Fruit fly (Drosophila melanogaster): ENCODE data around the gene CG13272.

Gene CG13272

DNA sequence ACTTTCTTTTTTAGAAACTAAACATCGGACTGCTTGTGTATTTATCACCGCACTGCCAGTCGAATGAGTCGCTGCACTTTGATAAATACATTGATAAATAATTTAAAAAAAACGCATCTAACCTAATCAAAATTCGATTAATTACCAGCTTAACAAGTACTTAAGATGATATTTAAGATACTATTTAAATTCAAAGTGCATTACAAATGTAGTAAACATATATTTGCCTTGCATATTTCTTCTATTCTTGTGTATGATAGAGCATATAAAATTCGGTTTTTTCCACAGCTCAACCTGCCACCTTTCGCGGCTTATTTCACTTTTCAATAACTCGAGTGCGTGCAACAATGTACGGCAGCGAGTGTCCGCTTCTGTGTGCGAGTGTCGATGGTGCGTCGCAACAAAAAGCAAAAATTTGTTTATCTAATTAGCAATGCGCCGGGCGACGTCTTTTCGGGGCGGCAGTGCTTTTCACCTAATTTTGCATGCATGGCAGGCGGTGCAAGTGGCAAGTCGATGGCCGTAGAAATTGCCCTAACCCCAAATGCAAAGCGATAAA is at the start of gene CG13272:
Gene CG13272, plus strand, starts transcription at position 509 of the 559 bp plus-strand sequence.
- TF ChIP-seq CG33017 (tag; optimal IDR thresholded peaks at IDR 0.05) (no peak), bab1 (GFP tag; optimal IDR thresholded peaks at IDR 0.05) (no peak), ovo (GFP tag; optimal IDR thresholded peaks at IDR 0.05) (no peak), CG14711 (tag; optimal IDR thresholded peaks at IDR 0.05) (no peak), Crg-1 (GFP tag; optimal IDR thresholded peaks at IDR 0.05) (no peak), toe (GFP tag; optimal IDR thresholded peaks at IDR 0.05) (no peak), CG7045 (GFP tag; optimal IDR thresholded peaks at IDR 0.05) (no peak)

DNA sequence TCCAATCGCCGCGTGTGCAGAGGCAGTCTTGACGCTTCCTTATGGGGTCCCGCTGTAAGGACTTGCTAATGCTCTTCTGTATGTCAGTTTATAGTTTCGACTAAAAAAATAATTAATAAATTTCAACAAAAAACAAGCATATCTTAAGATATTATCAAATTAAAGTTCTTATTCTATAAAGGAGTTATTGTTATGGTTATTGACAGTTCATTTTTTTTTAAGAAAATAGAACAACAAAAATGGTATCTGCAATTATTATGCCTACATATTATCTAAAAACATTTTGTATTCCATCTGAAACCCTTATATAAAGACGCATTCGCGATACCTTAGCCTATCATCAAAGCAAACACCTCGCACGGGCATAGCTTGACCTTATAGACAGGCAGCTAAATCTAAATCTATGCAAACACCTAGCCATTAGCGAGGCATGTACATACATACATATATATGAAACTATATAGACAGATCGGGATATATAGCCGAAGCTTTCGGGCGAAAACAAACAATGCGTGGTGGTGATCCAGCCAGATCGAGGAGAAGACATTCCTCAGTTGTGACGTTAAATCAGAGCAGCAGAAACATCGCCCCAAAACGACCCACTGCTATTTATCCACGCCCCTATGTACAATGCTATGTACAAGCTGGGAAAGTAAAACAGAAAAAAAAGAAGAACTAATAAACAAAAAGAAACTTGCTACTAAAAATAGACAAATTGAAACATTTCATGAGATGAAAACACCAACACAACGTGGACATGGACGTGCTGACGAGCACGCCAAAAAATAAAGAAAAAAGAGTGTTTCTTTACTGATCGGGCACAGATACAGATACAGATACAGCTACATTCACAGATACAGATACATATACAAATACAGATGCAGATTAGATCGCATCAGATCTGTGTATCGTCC is 43.9 kb upstream of the CG13272 start, which contains the start of gene ppk17:
Gene ppk17, minus strand, starts transcription at position 51 of the 914 bp plus-strand sequence.
- TF ChIP-seq CG7101 (tag; optimal IDR thresholded peaks at IDR 0.05) (no peak), tj (GFP tag; optimal IDR thresholded peaks at IDR 0.05) (no peak), cnc (optimal IDR thresholded peaks at IDR 0.05) (no peak), CG12768 (GFP tag; optimal IDR thresholded peaks at IDR 0.05) (no peak), kay (GFP tag; ENCODE audit: borderline replicate concordance) (peak; percentile 32), CG14711 (tag; optimal IDR thresholded peaks at IDR 0.05) (no peak), CG33017 (tag; optimal IDR thresholded peaks at IDR 0.05) (no peak), pad (GFP tag; optimal IDR thresholded peaks at IDR 0.05) (no peak)

DNA sequence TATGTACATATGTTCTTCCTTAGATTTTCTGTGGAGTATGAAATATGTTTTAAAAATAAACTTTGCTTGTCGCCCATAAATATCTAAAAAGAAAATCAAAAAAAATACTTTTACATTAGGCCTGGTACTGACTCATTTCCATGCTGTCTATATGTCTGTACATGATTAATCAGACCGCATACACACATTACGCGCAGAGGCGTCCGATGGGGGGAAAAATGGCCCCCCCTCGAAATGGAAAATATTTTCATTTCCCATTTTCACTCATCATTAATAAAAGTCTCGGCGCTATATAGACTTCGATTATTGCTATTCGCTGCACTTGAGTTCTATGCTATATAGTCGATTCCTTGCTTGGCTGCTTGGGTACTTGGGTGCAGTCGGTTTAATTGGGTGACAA is 42.8 kb upstream of the CG13272 start:
- TF ChIP-seq cic (GFP tag; optimal IDR thresholded peaks at IDR 0.05) = no peak
- no peak for TF ChIP-seq bab1 (GFP tag; optimal IDR thresholded peaks at IDR 0.05)
- TF ChIP-seq Mnt (GFP tag; optimal IDR thresholded peaks at IDR 0.05) = no peak
- no peak for TF ChIP-seq CG1620 (GFP tag; optimal IDR thresholded peaks at IDR 0.05)
- no peak for TF ChIP-seq Crg-1 (GFP tag; optimal IDR thresholded peaks at IDR 0.05)

DNA sequence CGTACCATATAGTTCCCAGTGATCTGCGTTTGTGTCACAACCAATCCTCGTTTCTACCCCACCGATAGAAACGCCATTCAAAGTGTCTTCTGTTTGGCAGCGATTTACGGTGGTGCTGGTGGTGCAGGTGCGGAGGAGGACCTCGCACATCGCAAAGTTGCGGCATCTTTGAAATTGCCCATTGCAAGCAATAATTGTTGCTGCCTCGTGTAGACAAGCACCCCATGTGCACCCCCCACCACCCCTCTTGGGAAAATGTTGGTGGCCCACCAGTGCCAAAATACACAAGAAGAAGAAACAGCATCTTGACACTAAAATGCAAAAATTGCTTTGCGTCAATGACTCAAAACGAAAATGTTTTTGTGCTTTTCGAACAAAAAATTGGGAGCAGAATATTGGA is 40.2 kb upstream of the CG13272 start:
- TF ChIP-seq kay (GFP tag; ENCODE audit: borderline replicate concordance) (no peak), ovo (GFP tag; optimal IDR thresholded peaks at IDR 0.05) (no peak), CG7101 (tag; optimal IDR thresholded peaks at IDR 0.05) (no peak), CG12768 (GFP tag; optimal IDR thresholded peaks at IDR 0.05) (no peak), CG7045 (GFP tag; optimal IDR thresholded peaks at IDR 0.05) (no peak), cnc (optimal IDR thresholded peaks at IDR 0.05) (no peak), CG1620 (GFP tag; optimal IDR thresholded peaks at IDR 0.05) (no peak), pad (GFP tag; optimal IDR thresholded peaks at IDR 0.05) (no peak), tj (GFP tag; optimal IDR thresholded peaks at IDR 0.05) (no peak), Clk (GFP tag; optimal IDR thresholded peaks at IDR 0.05) (no peak), toe (GFP tag; optimal IDR thresholded peaks at IDR 0.05) (no peak), cic (GFP tag; optimal IDR thresholded peaks at IDR 0.05) (no peak), CG14711 (tag; optimal IDR thresholded peaks at IDR 0.05) (no peak), Mnt (GFP tag; optimal IDR thresholded peaks at IDR 0.05) (no peak), CG5204 (GFP tag; optimal IDR thresholded peaks at IDR 0.05) (no peak), CG33017 (tag; optimal IDR thresholded peaks at IDR 0.05) (no peak), bab1 (GFP tag; optimal IDR thresholded peaks at IDR 0.05) (no peak), Crg-1 (GFP tag; optimal IDR thresholded peaks at IDR 0.05) (no peak), Hr96 (GFP tag; optimal IDR thresholded peaks at IDR 0.05) (no peak), CG11617 (GFP tag; optimal IDR thresholded peaks at IDR 0.05) (no peak)

DNA sequence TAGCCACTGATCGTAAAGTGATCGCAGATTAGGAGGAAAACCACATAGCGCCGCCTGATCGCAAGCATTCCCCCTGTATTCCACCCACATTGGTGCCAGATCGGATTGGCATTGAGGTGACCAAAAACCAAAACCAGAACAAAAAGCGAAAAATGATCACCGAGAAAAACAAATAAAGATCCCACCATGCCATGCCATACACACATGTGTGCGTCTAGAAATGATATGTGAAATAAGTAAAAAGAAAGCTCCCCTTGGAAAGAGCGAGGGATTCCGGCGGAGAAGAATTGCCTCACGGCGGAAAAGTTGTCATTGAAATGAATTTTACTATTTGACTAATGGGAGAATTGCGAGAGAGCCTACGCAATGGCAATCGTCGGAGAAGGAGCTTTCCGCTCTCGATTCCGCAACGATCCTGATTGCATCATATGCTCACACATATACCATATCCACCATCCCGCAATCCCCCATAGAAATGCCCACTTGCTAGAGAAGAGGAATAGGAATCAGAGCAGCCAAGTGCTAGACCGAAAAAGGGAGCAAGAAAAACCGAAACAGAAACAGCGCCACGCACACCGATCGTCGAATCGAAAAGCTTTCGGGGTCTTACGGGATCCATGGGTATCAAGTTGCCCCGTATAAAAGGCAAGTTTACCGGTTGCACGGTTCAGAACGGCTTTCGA is 38.5 kb upstream of the CG13272 start, which contains the start of gene Mhc:
Gene Mhc, plus strand, starts transcription at position 497 of the 683 bp plus-strand sequence.
- no peak for TF ChIP-seq CG5204 (GFP tag; optimal IDR thresholded peaks at IDR 0.05)
- no peak for TF ChIP-seq toe (GFP tag; optimal IDR thresholded peaks at IDR 0.05)
- TF ChIP-seq cic (GFP tag; optimal IDR thresholded peaks at IDR 0.05) = no peak
- no peak for TF ChIP-seq bab1 (GFP tag; optimal IDR thresholded peaks at IDR 0.05)
- no peak for TF ChIP-seq Clk (GFP tag; optimal IDR thresholded peaks at IDR 0.05)
- no peak for TF ChIP-seq Hr96 (GFP tag; optimal IDR thresholded peaks at IDR 0.05)
- TF ChIP-seq CG1620 (GFP tag; optimal IDR thresholded peaks at IDR 0.05) = no peak
- TF ChIP-seq Crg-1 (GFP tag; optimal IDR thresholded peaks at IDR 0.05) = no peak
- no peak for TF ChIP-seq tj (GFP tag; optimal IDR thresholded peaks at IDR 0.05)
- no peak for TF ChIP-seq CG14711 (tag; optimal IDR thresholded peaks at IDR 0.05)
- no peak for TF ChIP-seq CG33017 (tag; optimal IDR thresholded peaks at IDR 0.05)
- TF ChIP-seq CG7045 (GFP tag; optimal IDR thresholded peaks at IDR 0.05) = no peak

DNA sequence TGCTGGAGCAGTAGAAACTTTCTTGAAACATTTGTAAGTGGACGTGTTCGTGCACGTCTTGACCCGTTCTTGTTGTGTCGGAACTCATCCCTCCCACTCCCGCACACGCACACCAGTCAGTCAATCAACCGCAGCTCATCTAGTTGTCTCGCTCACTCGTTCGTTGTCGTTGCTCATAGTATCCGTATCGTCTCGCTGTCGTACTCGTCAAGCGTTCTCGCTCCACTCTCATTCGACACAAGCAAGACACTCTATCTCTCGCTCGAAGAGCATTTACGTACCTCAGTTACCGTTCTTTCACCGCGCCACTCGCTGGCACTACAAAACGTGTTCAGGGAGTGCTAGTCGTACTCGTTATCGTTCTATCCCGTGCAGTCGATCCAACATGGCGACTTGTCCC is 17.1 kb upstream of the CG13272 start:
- TF ChIP-seq CG14711 (tag; optimal IDR thresholded peaks at IDR 0.05) = no peak
- TF ChIP-seq tj (GFP tag; optimal IDR thresholded peaks at IDR 0.05) = no peak
- no peak for TF ChIP-seq toe (GFP tag; optimal IDR thresholded peaks at IDR 0.05)
- TF ChIP-seq Clk (GFP tag; optimal IDR thresholded peaks at IDR 0.05) = no peak
- no peak for TF ChIP-seq kay (GFP tag; ENCODE audit: borderline replicate concordance)
- TF ChIP-seq pad (GFP tag; optimal IDR thresholded peaks at IDR 0.05) = no peak
- TF ChIP-seq CG7045 (GFP tag; optimal IDR thresholded peaks at IDR 0.05) = no peak
- no peak for TF ChIP-seq CG11617 (GFP tag; optimal IDR thresholded peaks at IDR 0.05)
- no peak for TF ChIP-seq cnc (optimal IDR thresholded peaks at IDR 0.05)
- no peak for TF ChIP-seq CG33017 (tag; optimal IDR thresholded peaks at IDR 0.05)
- TF ChIP-seq ovo (GFP tag; optimal IDR thresholded peaks at IDR 0.05) = no peak
- TF ChIP-seq Crg-1 (GFP tag; optimal IDR thresholded peaks at IDR 0.05) = no peak
- TF ChIP-seq bab1 (GFP tag; optimal IDR thresholded peaks at IDR 0.05) = no peak
- no peak for TF ChIP-seq Mnt (GFP tag; optimal IDR thresholded peaks at IDR 0.05)
- TF ChIP-seq cic (GFP tag; optimal IDR thresholded peaks at IDR 0.05) = no peak
- no peak for TF ChIP-seq CG5204 (GFP tag; optimal IDR thresholded peaks at IDR 0.05)
- TF ChIP-seq CG12768 (GFP tag; optimal IDR thresholded peaks at IDR 0.05) = no peak

All from whole organism, adult.